Fruit fly (Drosophila melanogaster) whole organism, embryonic: ENCODE data around the gene CG31098.

ENCODE experiments used
- crol ChIP-seq: fragments of 200-800 bp; sonication (Bioruptor generic); IDR thresholded peaks from 2 replicates; pipeline ENCODE4 v1.3.6; 2022; ENCODE audit warnings: missing biosample characterization, missing genetic modification characterization
- lola ChIP-seq, 3 experiments: fragments of >200 bp in 2 of 3; fragments of 200-800 bp in 1 of 3; sonication (Bioruptor generic) in 1 of 3; optimal IDR thresholded peaks; 2 replicates each; lab custom pipeline; 2017 to 2019; ENCODE audit warnings: missing biosample characterization in 3 of 3, missing genetic modification characterization in 3 of 3, mild to moderate bottlenecking in 1 of 3, moderate library complexity in 1 of 3

dm6 chr3R:25312583-25312982 lies 19.8 kb upstream of the CG31098 start:
- TF ChIP-seq crol (GFP tag; lab: Robert Waterston, UW) (no peak), lola (GFP tag; optimal IDR thresholded peaks at IDR 0.05; lab: Kevin White, UChicago) (no peak)
